Fruit fly (Drosophila melanogaster): ENCODE measurements around the gene Itgbn.

Gene Itgbn

dm6 chr2L:21062611-21063010 lies 9.8 kb downstream of the Itgbn start (continued):
- TF ChIP-seq mirr (GFP tag; optimal IDR thresholded peaks at IDR 0.05) (no peak), bsh (GFP tag; optimal IDR thresholded peaks at IDR 0.05) (no peak), CG10959 (GFP tag; IDR thresholded peaks at IDR 0.05) (no peak), esg (GFP tag; conservative IDR thresholded peaks at IDR 0.05) (no peak), CG15601 (tag; optimal IDR thresholded peaks at IDR 0.05) (no peak), Optix (GFP tag; IDR thresholded peaks at IDR 0.05) (no peak), toy (GFP tag; IDR thresholded peaks at IDR 0.05) (no peak), bcd (GFP tag; optimal IDR thresholded peaks at IDR 0.05) (no peak), Sox102F (GFP tag; optimal IDR thresholded peaks at IDR 0.05) (peak; percentile 17), Ada2b (GFP tag; IDR thresholded peaks at IDR 0.05) (no peak), oc (tag; optimal IDR thresholded peaks at IDR 0.05) (no peak), stc (GFP tag; IDR thresholded peaks at IDR 0.05) (no peak), Doc2 (GFP tag; IDR thresholded peaks at IDR 0.05) (no peak), scrt (GFP tag; optimal IDR thresholded peaks at IDR 0.05) (no peak), pros (GFP tag; optimal IDR thresholded peaks at IDR 0.05) (no peak), ro (GFP tag; IDR thresholded peaks at IDR 0.05) (no peak), Asciz (GFP tag; optimal IDR thresholded peaks at IDR 0.05) (peak; percentile 36), ci (GFP tag; IDR thresholded peaks at IDR 0.05) (peak; percentile 51; the same call in 1 of the 3 replicates), CG5953 (GFP tag; IDR thresholded peaks at IDR 0.05) (no peak), CG1233 (GFP tag; optimal IDR thresholded peaks at IDR 0.05) (peak; percentile 7), gcm2 (GFP tag; optimal IDR thresholded peaks at IDR 0.05) (no peak), CoRest (tag; optimal IDR thresholded peaks at IDR 0.05) (no peak), CG12071 (GFP tag; optimal IDR thresholded peaks at IDR 0.05) (peak; percentile 34), abd-A (tag; optimal IDR thresholded peaks at IDR 0.05) (peak; percentile 14), vvl (GFP tag; IDR thresholded peaks at IDR 0.05) (peak; percentile 55; the same call in 1 of the 2 replicates), CG3163 (GFP tag; optimal IDR thresholded peaks at IDR 0.05) (no peak), ap (GFP tag; IDR thresholded peaks at IDR 0.05) (no peak), CG34376 (GFP tag; optimal IDR thresholded peaks at IDR 0.05) (no peak), CG7987 (GFP tag; optimal IDR thresholded peaks at IDR 0.05) (peak; percentile 13), CG5245 (GFP tag; optimal IDR thresholded peaks at IDR 0.05) (no peak), Vsx1 (GFP tag; optimal IDR thresholded peaks at IDR 0.05) (peak; percentile 26), nom (GFP tag; optimal IDR thresholded peaks at IDR 0.05) (no peak), ATbp (GFP tag; optimal IDR thresholded peaks at IDR 0.05) (peak; percentile 8), H2.0 (GFP tag; IDR thresholded peaks at IDR 0.05) (no peak), wor (GFP tag; IDR thresholded peaks at IDR 0.05) (no peak), CG4404 (GFP tag; IDR thresholded peaks at IDR 0.05) (no peak), CG4617 (GFP tag; optimal IDR thresholded peaks at IDR 0.05; ENCODE audit: borderline replicate concordance) (no peak), chif (GFP tag; optimal IDR thresholded peaks at IDR 0.05) (no peak), BtbVII (GFP tag; optimal IDR thresholded peaks at IDR 0.05) (peak; percentile 0), tgo (GFP tag; IDR thresholded peaks at IDR 0.05) (no peak), Med (GFP tag) (peak; percentile 66), lola (GFP tag; optimal IDR thresholded peaks at IDR 0.05) (no peak), CG32772 (GFP tag; IDR thresholded peaks at IDR 0.05) (no peak), E2f1 (GFP tag; IDR thresholded peaks at IDR 0.05) (no peak), CG15073 (GFP tag; optimal IDR thresholded peaks at IDR 0.05) (no peak), CG18476 (GFP tag; optimal IDR thresholded peaks at IDR 0.05) (no peak), CG1792 (GFP tag; optimal IDR thresholded peaks at IDR 0.05) (no peak), Eip74EF (GFP tag; optimal IDR thresholded peaks at IDR 0.05) (no peak), CG17359 (tag; optimal IDR thresholded peaks at IDR 0.05) (peak; percentile 12), CG1832 (GFP tag; optimal IDR thresholded peaks at IDR 0.05) (no peak), Oli (tag; optimal IDR thresholded peaks at IDR 0.05) (no peak)

All from whole organism, embryonic.